Worm (Caenorhabditis elegans): Measurements from ENCODE around the gene sri-71.

ce11 chrII:2585493-2585892, 42.1 kb upstream of the sri-71 start, which contains the start of gene sri-36:
- TF ChIP-seq nhr-76 (tag; optimal IDR thresholded peaks at IDR 0.05) = no peak
- no peak for TF ChIP-seq ceh-83 (GFP tag; optimal IDR thresholded peaks at IDR 0.05)
- TF ChIP-seq ztf-11 (tag; optimal IDR thresholded peaks at IDR 0.05) = no peak
- TF ChIP-seq nhr-237 (tag; optimal IDR thresholded peaks at IDR 0.05) = no peak
- no peak for TF ChIP-seq sem-2 (GFP tag; optimal IDR thresholded peaks at IDR 0.05)
- no peak for TF ChIP-seq elt-3 (tag; optimal IDR thresholded peaks at IDR 0.05)
- no peak for TF ChIP-seq unc-62 (GFP tag; optimal IDR thresholded peaks at IDR 0.05)
- no peak for TF ChIP-seq unc-39 (tag; optimal IDR thresholded peaks at IDR 0.05)
- TF ChIP-seq nhr-28 (tag; optimal IDR thresholded peaks at IDR 0.05) = no peak
- TF ChIP-seq lsy-2 (tag; optimal IDR thresholded peaks at IDR 0.05) = no peak
- TF ChIP-seq blmp-1 (tag; optimal IDR thresholded peaks at IDR 0.05) = no peak
